Worm (Caenorhabditis elegans) whole organism, mixed stage, embryonic: ENCODE results near the gene F55G1.1.

Source experiments
- blmp-1 ChIP-seq: fragments of 150-350 bp; optimal IDR thresholded peaks from 2 replicates; lab custom pipeline; 2014; ENCODE audit warnings: missing biosample characterization, missing genetic modification characterization
- ceh-39 ChIP-seq: fragments of 150-350 bp; optimal IDR thresholded peaks from 2 replicates; lab custom pipeline; 2014; ENCODE audit warnings: missing biosample characterization, missing genetic modification characterization
- ceh-43 ChIP-seq: fragments of 200-800 bp; sonication (Bioruptor generic); optimal IDR thresholded peaks from 2 replicates; lab custom pipeline; 2018; ENCODE audit warnings: mild to moderate bottlenecking, missing genetic modification characterization, moderate library complexity, missing compliant biosample characterization
- ceh-83 ChIP-seq: fragments of 200-800 bp; sonication (Bioruptor generic); optimal IDR thresholded peaks from 2 replicates; lab custom pipeline; 2018; ENCODE audit warnings: mild to moderate bottlenecking, missing genetic modification characterization, missing compliant biosample characterization
- ces-1 ChIP-seq: fragments of 150-350 bp; optimal IDR thresholded peaks from 2 replicates; lab custom pipeline; 2014; ENCODE audit warnings: missing biosample characterization, missing genetic modification reagents, missing genetic modification characterization
- drap-1 ChIP-seq: fragments of 200-800 bp; sonication (Bioruptor generic); optimal IDR thresholded peaks from 3 replicates; lab custom pipeline; 2018; ENCODE audit warnings: mild to moderate bottlenecking, missing genetic modification characterization, missing compliant biosample characterization
- elt-1 ChIP-seq: sonication (generic microtip); optimal IDR thresholded peaks from 2 replicates; lab custom pipeline; 2017; ENCODE audit warnings: missing genetic modification characterization, mild to moderate bottlenecking, missing compliant biosample characterization, antibody characterized with exemption, moderate library complexity, borderline replicate concordance; ENCODE audit not compliant: insufficient read depth
- elt-3 ChIP-seq: fragments of 150-350 bp; optimal IDR thresholded peaks from 2 replicates; lab custom pipeline; 2014; ENCODE audit warnings: missing biosample characterization, missing genetic modification characterization
- flh-1 ChIP-seq: fragments of 200-800 bp; sonication (Bioruptor generic); optimal IDR thresholded peaks from 2 replicates; lab custom pipeline; 2018; ENCODE audit warnings: mild to moderate bottlenecking, missing genetic modification characterization, moderate library complexity, missing compliant biosample characterization
- ham-2 ChIP-seq: fragments of 200-800 bp; sonication (Bioruptor generic); optimal IDR thresholded peaks from 2 replicates; lab custom pipeline; 2018; ENCODE audit warnings: mild to moderate bottlenecking, missing genetic modification characterization, missing compliant biosample characterization
- hlh-1 ChIP-seq: fragments of 150-350 bp; optimal IDR thresholded peaks from 2 replicates; lab custom pipeline; 2014; ENCODE audit warnings: missing biosample characterization, missing genetic modification reagents, missing genetic modification characterization
- lin-13 ChIP-seq: fragments of 150-350 bp; optimal IDR thresholded peaks from 2 replicates; lab custom pipeline; 2014; ENCODE audit warnings: missing biosample characterization, missing genetic modification characterization
- lin-32 ChIP-seq: fragments of 200-800 bp; sonication (Bioruptor generic); optimal IDR thresholded peaks from 2 replicates; lab custom pipeline; 2018; ENCODE audit warnings: mild to moderate bottlenecking, missing genetic modification characterization, missing compliant biosample characterization
- lsy-2 ChIP-seq: fragments of 150-350 bp; optimal IDR thresholded peaks from 2 replicates; lab custom pipeline; 2014; ENCODE audit warnings: missing biosample characterization, missing genetic modification characterization
- mab-5 ChIP-seq: fragments of 150-350 bp; optimal IDR thresholded peaks from 2 replicates; lab custom pipeline; 2014; ENCODE audit warnings: missing biosample characterization, missing genetic modification characterization
- mep-1 ChIP-seq: fragments of 150-350 bp; optimal IDR thresholded peaks from 2 replicates; lab custom pipeline; 2017; ENCODE audit warnings: missing biosample characterization, missing genetic modification reagents, missing genetic modification characterization, inconsistent platforms
- mls-2 ChIP-seq: sonication (generic microtip); optimal IDR thresholded peaks from 2 replicates; lab custom pipeline; 2016; ENCODE audit warnings: mild to moderate bottlenecking, missing genetic modification characterization, moderate library complexity, missing compliant biosample characterization
- nhr-12 ChIP-seq: fragments of 150-350 bp; optimal IDR thresholded peaks from 2 replicates; lab custom pipeline; 2014; ENCODE audit warnings: missing biosample characterization, missing genetic modification characterization
- nhr-2 ChIP-seq: fragments of 150-350 bp; optimal IDR thresholded peaks from 2 replicates; lab custom pipeline; 2014; ENCODE audit warnings: missing biosample characterization, missing genetic modification characterization
- nhr-28 ChIP-seq: fragments of 150-350 bp; optimal IDR thresholded peaks from 2 replicates; lab custom pipeline; 2014; ENCODE audit warnings: missing biosample characterization, missing genetic modification characterization
- pha-4 ChIP-seq: fragments of 150-350 bp; optimal IDR thresholded peaks from 2 replicates; lab custom pipeline; 2018; ENCODE audit warnings: missing biosample characterization, missing genetic modification reagents, missing genetic modification characterization
- sem-2 ChIP-seq: fragments of 200-800 bp; sonication (Bioruptor generic); optimal IDR thresholded peaks from 2 replicates; lab custom pipeline; 2018; ENCODE audit warnings: mild to moderate bottlenecking, missing genetic modification characterization, missing compliant biosample characterization
- snpc-4 ChIP-seq: fragments of 150-350 bp; optimal IDR thresholded peaks from 2 replicates; lab custom pipeline; 2014; ENCODE audit warnings: missing biosample characterization, missing genetic modification characterization
- sptf-1 ChIP-seq: sonication (generic microtip); optimal IDR thresholded peaks from 2 replicates; lab custom pipeline; 2017; ENCODE audit warnings: mild to moderate bottlenecking, missing genetic modification characterization, moderate library complexity, missing compliant biosample characterization
- unc-120 ChIP-seq: sonication (generic microtip); optimal IDR thresholded peaks from 2 replicates; lab custom pipeline; 2017; ENCODE audit warnings: missing genetic modification characterization, missing compliant biosample characterization; ENCODE audit not compliant: poor library complexity, severe bottlenecking
- unc-39 ChIP-seq: fragments of 150-350 bp; optimal IDR thresholded peaks from 2 replicates; lab custom pipeline; 2014; ENCODE audit warnings: missing biosample characterization, missing genetic modification characterization
- unc-62 ChIP-seq: fragments of 150-350 bp; optimal IDR thresholded peaks from 2 replicates; lab custom pipeline; 2014; ENCODE audit warnings: missing biosample characterization, missing genetic modification reagents, missing genetic modification characterization
- zip-8 ChIP-seq: fragments of 150-350 bp; optimal IDR thresholded peaks from 2 replicates; lab custom pipeline; 2014; ENCODE audit warnings: missing biosample characterization, missing genetic modification characterization

The F55G1.1 gene

ce11 chrIV:7497750-7498149 is 6.2 kb downstream of the F55G1.1 start, which contains the start of gene egas-4:
Gene egas-4 (minus strand): TSS chrIV:7497850.
- TF ChIP-seq unc-39 (tag; lab: Kevin White, UChicago): no peak
- no peak for TF ChIP-seq elt-3 (tag; lab: Kevin White, UChicago)
- no peak for TF ChIP-seq lsy-2 (tag; lab: Kevin White, UChicago)
- no peak for TF ChIP-seq sem-2
- TF ChIP-seq pha-4 (tag; lab: Kevin White, UChicago): no peak
- no peak for TF ChIP-seq nhr-12 (tag; lab: Kevin White, UChicago)
- no peak for TF ChIP-seq mls-2 (tag; lab: Kevin White, UChicago)
- TF ChIP-seq mab-5 (tag; lab: Kevin White, UChicago): no peak

- TF ChIP-seq nhr-28 (tag; lab: Kevin White, UChicago) (no peak), pha-4 (tag; lab: Kevin White, UChicago) (no peak), ceh-83 (GFP tag; lab: Kevin White, UChicago) (no peak), sem-2 (no peak), unc-62 (GFP tag; lab: Kevin White, UChicago) (no peak), drap-1 (GFP tag; lab: Kevin White, UChicago) (no peak), mls-2 (tag; lab: Kevin White, UChicago) (no peak), elt-1 (tag; lab: Kevin White, UChicago) (no peak), lsy-2 (tag; lab: Kevin White, UChicago) (no peak), nhr-2 (tag; lab: Kevin White, UChicago) (no peak), mep-1 (tag; lab: Kevin White, UChicago) (no peak), ceh-43 (GFP tag; lab: Kevin White, UChicago) (no peak), ceh-39 (tag; lab: Kevin White, UChicago) (no peak), mab-5 (tag; lab: Kevin White, UChicago) (no peak)
These were observed 7.7 kb downstream of the F55G1.1 start for ce11 chrIV:7499302-7499701.

- no peak for TF ChIP-seq ceh-39 (tag; lab: Kevin White, UChicago)
- no peak for TF ChIP-seq ceh-83 (GFP tag; lab: Kevin White, UChicago)
- no peak for TF ChIP-seq flh-1 (GFP tag; lab: Kevin White, UChicago)
- TF ChIP-seq mls-2 (tag; lab: Kevin White, UChicago): no peak
- no peak for TF ChIP-seq nhr-12 (tag; lab: Kevin White, UChicago)
- no peak for TF ChIP-seq drap-1 (GFP tag; lab: Kevin White, UChicago)
- no peak for TF ChIP-seq elt-1 (tag; lab: Kevin White, UChicago)
- no peak for TF ChIP-seq lin-32 (GFP tag; lab: Kevin White, UChicago)
- no peak for TF ChIP-seq pha-4 (tag; lab: Kevin White, UChicago)
These were observed 9.4 kb downstream of the F55G1.1 start for ce11 chrIV:7500924-7501323.

- no peak for TF ChIP-seq sem-2
- TF ChIP-seq flh-1 (GFP tag; lab: Kevin White, UChicago): no peak
- no peak for TF ChIP-seq ham-2 (GFP tag; lab: Kevin White, UChicago)
- no peak for TF ChIP-seq sptf-1 (tag; lab: Kevin White, UChicago)
- no peak for TF ChIP-seq lin-32 (GFP tag; lab: Kevin White, UChicago)
- no peak for TF ChIP-seq elt-1 (tag; lab: Kevin White, UChicago)
- TF ChIP-seq hlh-1 (tag; lab: Kevin White, UChicago): no peak
- TF ChIP-seq ceh-43 (GFP tag; lab: Kevin White, UChicago): no peak
- no peak for TF ChIP-seq nhr-2 (tag; lab: Kevin White, UChicago)
- TF ChIP-seq lsy-2 (tag; lab: Kevin White, UChicago): no peak
- TF ChIP-seq drap-1 (GFP tag; lab: Kevin White, UChicago): no peak
These were observed 9.8 kb downstream of the F55G1.1 start, which contains the start of gene F55G1.15 for ce11 chrIV:7501337-7501736. Gene F55G1.15 (minus strand): TSS chrIV:7501437.

- TF ChIP-seq ceh-39 (tag; lab: Kevin White, UChicago) (no peak), snpc-4 (tag; lab: Kevin White, UChicago) (no peak), ham-2 (GFP tag; lab: Kevin White, UChicago) (no peak), nhr-2 (tag; lab: Kevin White, UChicago) (no peak), elt-3 (tag; lab: Kevin White, UChicago) (no peak), pha-4 (tag; lab: Kevin White, UChicago) (no peak), mab-5 (tag; lab: Kevin White, UChicago) (no peak), unc-120 (tag; lab: Kevin White, UChicago) (no peak), zip-8 (no peak), drap-1 (GFP tag; lab: Kevin White, UChicago) (no peak), hlh-1 (tag; lab: Kevin White, UChicago) (no peak), lin-13 (no peak), ces-1 (no peak), blmp-1 (no peak), sem-2 (no peak)
These were observed 11.8 kb downstream of the F55G1.1 start, which contains the start of gene glt-6 for ce11 chrIV:7503322-7503721. Gene glt-6 (plus strand): TSS chrIV:7503622.
